Fruit fly (Drosophila melanogaster) whole organism, embryonic: Measurements from ENCODE around the gene CG4631.

Source experiments
- Blimp-1 ChIP-seq: fragments of 200-800 bp; sonication (Bioruptor generic); optimal IDR thresholded peaks from 3 replicates; lab custom pipeline; 2018; ENCODE audit warnings: missing biosample characterization, missing genetic modification characterization, mild to moderate bottlenecking, moderate library complexity, missing genetic modification reagents
- C15 ChIP-seq: fragments of 200-800 bp; sonication (Bioruptor generic); IDR thresholded peaks from 3 replicates; pipeline ENCODE4 v1.3.6; 2022; ENCODE audit warnings: missing biosample characterization, missing genetic modification characterization
- CG10209 ChIP-seq: fragments of 200-800 bp; sonication (Bioruptor generic); optimal IDR thresholded peaks from 3 replicates; lab custom pipeline; 2017; ENCODE audit warnings: missing biosample characterization, mild to moderate bottlenecking, missing genetic modification characterization, missing genetic modification reagents
- CG10267 ChIP-seq: fragments of 200-800 bp; sonication (Bioruptor generic); optimal IDR thresholded peaks from 2 replicates; lab custom pipeline; 2018; ENCODE audit warnings: missing biosample characterization, mild to moderate bottlenecking, missing genetic modification characterization, moderate library complexity
- CG10462 ChIP-seq: fragments of 200-800 bp; sonication (Bioruptor generic); optimal IDR thresholded peaks from 2 replicates; lab custom pipeline; 2016; ENCODE audit warnings: missing biosample characterization, missing genetic modification characterization
- CG1647 ChIP-seq: fragments of 200-800 bp; sonication (Bioruptor generic); optimal IDR thresholded peaks from 3 replicates; lab custom pipeline; 2016; ENCODE audit warnings: missing biosample characterization, missing genetic modification characterization
- CG17328 ChIP-seq: fragments of 200-800 bp; sonication (Bioruptor generic); IDR thresholded peaks from 2 replicates; pipeline ENCODE4 v1.3.6; 2022; ENCODE audit warnings: missing biosample characterization, missing genetic modification characterization
- CG2202 ChIP-seq: fragments of 200-800 bp; sonication (Bioruptor generic); optimal IDR thresholded peaks from 2 replicates; lab custom pipeline; 2018; ENCODE audit warnings: missing biosample characterization, mild to moderate bottlenecking, missing genetic modification characterization
- CG2712 ChIP-seq: fragments of 200-800 bp; optimal IDR thresholded peaks from 3 replicates; lab custom pipeline; 2019; ENCODE audit warnings: missing biosample characterization, mild to moderate bottlenecking, missing genetic modification characterization, moderate library complexity
- CG33557 ChIP-seq: fragments of 200-800 bp; sonication (Bioruptor generic); optimal IDR thresholded peaks from 2 replicates; lab custom pipeline; 2019; ENCODE audit warnings: missing biosample characterization, mild to moderate bottlenecking, missing genetic modification characterization, moderate library complexity
- CG4730 ChIP-seq: fragments of 200-800 bp; sonication (Bioruptor generic); IDR thresholded peaks from 2 replicates; pipeline ENCODE4 v1.3.6; 2022; ENCODE audit warnings: missing biosample characterization, missing genetic modification characterization
- CG6654 ChIP-seq: fragments of 200-800 bp; sonication (Bioruptor generic); optimal IDR thresholded peaks from 2 replicates; lab custom pipeline; 2017; ENCODE audit warnings: missing biosample characterization, mild to moderate bottlenecking, missing genetic modification characterization
- CG7271 ChIP-seq: fragments of 200-800 bp; sonication (Bioruptor generic); optimal IDR thresholded peaks from 2 replicates; lab custom pipeline; 2018; ENCODE audit warnings: missing biosample characterization, mild to moderate bottlenecking, missing genetic modification characterization, moderate library complexity
- CG7372 ChIP-seq: fragments of 200-800 bp; sonication (Bioruptor generic); IDR thresholded peaks from 2 replicates; pipeline ENCODE4 v1.3.6; 2022; ENCODE audit warnings: missing biosample characterization, missing genetic modification characterization
- CG8281 ChIP-seq: fragments of 200-800 bp; sonication (Bioruptor generic); optimal IDR thresholded peaks from 2 replicates; lab custom pipeline; 2018; ENCODE audit warnings: missing biosample characterization, mild to moderate bottlenecking, missing genetic modification characterization, moderate library complexity
- CG8359 ChIP-seq: fragments of 200-800 bp; sonication (Bioruptor generic); optimal IDR thresholded peaks from 2 replicates; lab custom pipeline; 2017; ENCODE audit warnings: missing biosample characterization, mild to moderate bottlenecking, missing genetic modification characterization, borderline replicate concordance
- CG9437 ChIP-seq: fragments of 200-800 bp; sonication (Bioruptor generic); optimal IDR thresholded peaks from 2 replicates; lab custom pipeline; 2018; ENCODE audit warnings: missing biosample characterization, mild to moderate bottlenecking, missing genetic modification characterization
- Dll ChIP-seq: fragments of 200-800 bp; sonication (Bioruptor generic); IDR thresholded peaks from 4 replicates; pipeline ENCODE4 v1.3.6; 2022; ENCODE audit warnings: missing biosample characterization, missing genetic modification characterization; ENCODE audit not compliant: partially characterized antibody
- Elba2 ChIP-seq: fragments of 200-800 bp; sonication (Bioruptor generic); optimal IDR thresholded peaks from 3 replicates; lab custom pipeline; 2016; ENCODE audit warnings: missing biosample characterization, missing genetic modification characterization
- Hmr ChIP-seq: fragments of 200-800 bp; sonication (Bioruptor generic); optimal IDR thresholded peaks from 3 replicates; lab custom pipeline; 2017; ENCODE audit warnings: mild to moderate bottlenecking, missing biosample characterization, missing genetic modification reagents, missing genetic modification characterization
- Lim3 ChIP-seq: fragments of 200-800 bp; sonication (Bioruptor generic); IDR thresholded peaks from 2 replicates; pipeline ENCODE4 v1.3.6; 2022; ENCODE audit warnings: missing biosample characterization, missing genetic modification characterization
- Mad ChIP-seq: fragments of 200-800 bp; sonication (Bioruptor generic); optimal IDR thresholded peaks from 2 replicates; lab custom pipeline; 2016; ENCODE audit warnings: missing biosample characterization, missing genetic modification characterization
- Pdp1 ChIP-seq, 2 experiments: fragments of 200-800 bp; sonication (Bioruptor generic); optimal IDR thresholded peaks; 3 replicates each; lab custom pipeline; 2016; ENCODE audit warnings: missing biosample characterization in 2 of 2, missing genetic modification characterization in 2 of 2, mild to moderate bottlenecking in 1 of 2, moderate library complexity in 1 of 2
- Ptx1 ChIP-seq: fragments of 200-800 bp; sonication (Bioruptor generic); IDR thresholded peaks from 2 replicates; pipeline ENCODE4 v1.3.6; 2022; ENCODE audit warnings: missing biosample characterization, missing genetic modification characterization
- Spps ChIP-seq: fragments of 200-800 bp; sonication (Bioruptor generic); optimal IDR thresholded peaks from 2 replicates; lab custom pipeline; 2018; ENCODE audit warnings: missing biosample characterization, mild to moderate bottlenecking, missing genetic modification characterization
- Xbp1 ChIP-seq: fragments of 200-800 bp; sonication (Bioruptor generic); optimal IDR thresholded peaks from 3 replicates; lab custom pipeline; 2016; ENCODE audit warnings: missing biosample characterization, mild to moderate bottlenecking, missing genetic modification characterization
- ara ChIP-seq: fragments of 200-800 bp; sonication (Bioruptor generic); IDR thresholded peaks from 2 replicates; pipeline ENCODE4 v1.3.6; 2022; ENCODE audit warnings: missing biosample characterization, missing genetic modification characterization
- ase ChIP-seq: fragments of 200-800 bp; sonication (Bioruptor generic); IDR thresholded peaks from 3 replicates; pipeline ENCODE4 v1.3.6; 2022; ENCODE audit warnings: missing biosample characterization, missing genetic modification characterization
- cas ChIP-seq: fragments of 200-800 bp; sonication (Bioruptor generic); IDR thresholded peaks from 2 replicates; pipeline ENCODE4 v1.3.6; 2022; ENCODE audit warnings: missing biosample characterization, missing genetic modification characterization
- cato ChIP-seq: fragments of 200-800 bp; sonication (Bioruptor generic); optimal IDR thresholded peaks from 2 replicates; lab custom pipeline; 2016; ENCODE audit warnings: missing biosample characterization, missing genetic modification characterization, borderline replicate concordance
- caup ChIP-seq: fragments of 200-800 bp; sonication (Bioruptor generic); optimal IDR thresholded peaks from 3 replicates; lab custom pipeline; 2017; ENCODE audit warnings: missing biosample characterization, mild to moderate bottlenecking, missing genetic modification characterization, moderate library complexity; ENCODE audit not compliant: severe bottlenecking
- crp ChIP-seq, 2 experiments: fragments of 200-800 bp; sonication (Bioruptor generic); optimal IDR thresholded peaks; 2 replicates in 1 of 2; 3 replicates in 1 of 2; lab custom pipeline; 2017; ENCODE audit warnings: missing biosample characterization in 2 of 2, missing genetic modification characterization in 2 of 2, mild to moderate bottlenecking in 1 of 2, moderate library complexity in 1 of 2
- esg ChIP-seq: fragments of 200-800 bp; sonication (Bioruptor generic); conservative IDR thresholded peaks from 2 replicates; pipeline ENCODE4 v1.3.6; 2022; ENCODE audit warnings: missing biosample characterization, missing genetic modification characterization
- fd102C ChIP-seq: fragments of 200-800 bp; sonication (Bioruptor generic); optimal IDR thresholded peaks from 2 replicates; lab custom pipeline; 2018; ENCODE audit warnings: missing biosample characterization, mild to moderate bottlenecking, missing genetic modification characterization, moderate library complexity
- gem ChIP-seq: fragments of 200-800 bp; sonication (Bioruptor generic); optimal IDR thresholded peaks from 2 replicates; lab custom pipeline; 2019; ENCODE audit warnings: missing biosample characterization, mild to moderate bottlenecking, missing genetic modification characterization, moderate library complexity
- grn ChIP-seq: fragments of 200-800 bp; sonication (Bioruptor generic); optimal IDR thresholded peaks from 3 replicates; lab custom pipeline; 2017; ENCODE audit warnings: missing biosample characterization, missing genetic modification characterization
- kay ChIP-seq: fragments of 200-800 bp; sonication (Bioruptor generic); optimal IDR thresholded peaks from 2 replicates; lab custom pipeline; 2016; ENCODE audit warnings: missing biosample characterization, missing genetic modification characterization
- kni ChIP-seq: fragments of 200-800 bp; sonication (Bioruptor generic); optimal IDR thresholded peaks from 3 replicates; lab custom pipeline; 2017; ENCODE audit warnings: mild to moderate bottlenecking, missing biosample characterization, missing genetic modification reagents, missing genetic modification characterization
- lola ChIP-seq, 3 experiments: fragments of >200 bp in 2 of 3; fragments of 200-800 bp in 1 of 3; sonication (Bioruptor generic) in 1 of 3; optimal IDR thresholded peaks; 2 replicates each; lab custom pipeline; 2017 to 2019; ENCODE audit warnings: missing biosample characterization in 3 of 3, missing genetic modification characterization in 3 of 3, mild to moderate bottlenecking in 1 of 3, moderate library complexity in 1 of 3
- mirr ChIP-seq: fragments of 200-800 bp; sonication (Bioruptor generic); optimal IDR thresholded peaks from 3 replicates; lab custom pipeline; 2018; ENCODE audit warnings: missing biosample characterization, mild to moderate bottlenecking, missing genetic modification characterization
- otp ChIP-seq: fragments of 200-800 bp; sonication (Bioruptor generic); IDR thresholded peaks from 3 replicates; pipeline ENCODE4, ENCODE4 v1.3.6; 2022; ENCODE audit warnings: missing biosample characterization, missing genetic modification characterization
- pfk ChIP-seq: fragments of 200-800 bp; sonication (Bioruptor generic); optimal IDR thresholded peaks from 2 replicates; lab custom pipeline; 2018; ENCODE audit warnings: missing biosample characterization, mild to moderate bottlenecking, missing genetic modification characterization, moderate library complexity
- prd ChIP-seq, 3 experiments: fragments of >200 bp in 2 of 3; fragments of 200-800 bp in 1 of 3; sonication (Bioruptor generic) in 1 of 3; optimal IDR thresholded peaks in 2 of 3; IDR thresholded peaks in 1 of 3; 2 replicates in 2 of 3; 3 replicates in 1 of 3; pipeline versions ENCODE4 v1.3.6 to Lab custom; 2017 to 2022; ENCODE audit warnings: missing biosample characterization in 1 of 3, missing genetic modification characterization in 1 of 3
- pzg ChIP-seq: fragments of 200-800 bp; sonication (Bioruptor generic); optimal IDR thresholded peaks from 3 replicates; lab custom pipeline; 2018; ENCODE audit warnings: missing biosample characterization, mild to moderate bottlenecking, missing genetic modification characterization, moderate library complexity
- shn ChIP-seq: fragments of 200-800 bp; sonication (Bioruptor generic); optimal IDR thresholded peaks from 3 replicates; lab custom pipeline; 2016; ENCODE audit warnings: missing biosample characterization, missing genetic modification characterization
- sqz ChIP-seq: fragments of 200-800 bp; sonication (Bioruptor generic); optimal IDR thresholded peaks from 3 replicates; lab custom pipeline; 2018; ENCODE audit warnings: missing biosample characterization, mild to moderate bottlenecking, missing genetic modification characterization
- toy ChIP-seq: fragments of 200-800 bp; sonication (Bioruptor generic); IDR thresholded peaks from 2 replicates; pipeline ENCODE4 v1.3.6; 2022; ENCODE audit warnings: missing biosample characterization, missing genetic modification characterization
- trem ChIP-seq: fragments of 200-800 bp; optimal IDR thresholded peaks from 3 replicates; lab custom pipeline; 2019; ENCODE audit warnings: missing biosample characterization, mild to moderate bottlenecking, missing genetic modification characterization, moderate library complexity
- twi ChIP-seq: fragments of 200-800 bp; optimal IDR thresholded peaks from 2 replicates; lab custom pipeline; 2019; ENCODE audit warnings: missing biosample characterization, mild to moderate bottlenecking, missing genetic modification characterization, moderate library complexity

Gene CG4631

DNA sequence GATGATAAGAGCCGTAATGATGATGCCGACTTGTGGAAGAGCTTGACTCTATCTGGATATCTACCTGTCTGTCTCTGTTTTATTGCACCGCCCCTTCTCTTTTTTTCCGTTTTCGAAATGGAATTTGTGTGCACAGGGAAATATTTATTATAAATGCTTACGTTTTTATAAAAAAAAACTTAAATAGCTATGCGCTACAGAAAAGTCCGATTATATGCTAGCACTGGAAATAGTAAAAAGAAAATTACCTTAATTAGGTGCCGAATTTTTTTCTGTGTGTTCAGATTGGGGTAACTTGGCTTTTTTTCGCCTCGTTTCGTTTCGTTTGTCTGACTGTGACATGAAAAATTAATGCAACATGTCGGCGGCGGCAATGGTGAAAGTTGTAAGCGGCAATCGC, 15.2 kb upstream of the CG4631 start (continued):
- TF ChIP-seq cas, result no peak
- TF ChIP-seq kni (GFP tag; lab: Kevin White, UChicago), result peak; percentile 12
- TF ChIP-seq CG1647 (GFP tag; lab: Kevin White, UChicago), result peak; percentile 10
- TF ChIP-seq C15 (GFP tag; lab: Robert Waterston, UW), result no peak
- TF ChIP-seq CG6654 (GFP tag; lab: Kevin White, UChicago), result peak; percentile 11
- no peak for TF ChIP-seq Hmr (GFP tag; lab: Kevin White, UChicago)
- no peak for TF ChIP-seq caup (GFP tag; lab: Kevin White, UChicago)
- no peak for TF ChIP-seq crp (GFP tag; optimal IDR thresholded peaks at IDR 0.05; lab: Kevin White, UChicago)
- peak; percentile 56 for TF ChIP-seq esg (GFP tag; lab: Robert Waterston, UW)
- TF ChIP-seq CG7372 (GFP tag; lab: Robert Waterston, UW), result no peak
- TF ChIP-seq CG7271 (tag; lab: Kevin White, UChicago), result no peak
- TF ChIP-seq CG10267, result peak; percentile 18
- TF ChIP-seq trem, result peak; percentile 16
- peak; percentile 71; the same call in 1 of the 2 replicates for TF ChIP-seq CG17328 (GFP tag; lab: Robert Waterston, UW)
- no peak for TF ChIP-seq prd (optimal IDR thresholded peaks at IDR 0.05; lab: Kevin White, UChicago)
- peak; percentile 65; the same call in 1 of the 3 replicates for TF ChIP-seq prd (GFP tag; IDR thresholded peaks at IDR 0.05; lab: Robert Waterston, UW)
- TF ChIP-seq CG10209 (GFP tag; lab: Kevin White, UChicago), result peak; percentile 26
- no peak for TF ChIP-seq Dll
- TF ChIP-seq kay (GFP tag; lab: Kevin White, UChicago), result no peak
- no peak for TF ChIP-seq pzg
- TF ChIP-seq CG4730 (GFP tag; lab: Robert Waterston, UW), result peak; percentile 35; the same call in 1 of the 2 replicates
- peak; percentile 24 for TF ChIP-seq cato (GFP tag; lab: Kevin White, UChicago)
- TF ChIP-seq shn (GFP tag; lab: Kevin White, UChicago), result no peak
- no peak for TF ChIP-seq grn (GFP tag; lab: Kevin White, UChicago)
- TF ChIP-seq toy (GFP tag; lab: Robert Waterston, UW), result no peak
- no peak for TF ChIP-seq CG33557 (GFP tag; lab: Kevin White, UChicago)
- peak in 1 of 2 experiments; percentile 28 for TF ChIP-seq Pdp1 (GFP tag; optimal IDR thresholded peaks at IDR 0.05; lab: Kevin White, UChicago)
- peak; percentile 47; the same call in 1 of the 3 replicates for TF ChIP-seq otp (GFP tag; lab: Robert Waterston, UW)
- TF ChIP-seq CG9437 (GFP tag; lab: Kevin White, UChicago), result peak; percentile 1
- TF ChIP-seq sqz, result peak; percentile 63
- TF ChIP-seq CG10462, result peak; percentile 9
- peak; percentile 70 for TF ChIP-seq CG2712 (tag; lab: Kevin White, UChicago)
- no peak for TF ChIP-seq twi (tag; lab: Kevin White, UChicago)
- peak; percentile 83 for TF ChIP-seq Blimp-1 (GFP tag; lab: Kevin White, UChicago)
- TF ChIP-seq ara, result peak; percentile 81
- no peak for TF ChIP-seq mirr (GFP tag; lab: Kevin White, UChicago)
- TF ChIP-seq Xbp1, result peak; percentile 42
- TF ChIP-seq gem, result peak; percentile 76
- no peak for TF ChIP-seq ase
- peak; percentile 27 for TF ChIP-seq CG2202 (tag; lab: Kevin White, UChicago)
- no peak for TF ChIP-seq fd102C (GFP tag; lab: Kevin White, UChicago)
- no peak for TF ChIP-seq pfk (GFP tag; lab: Kevin White, UChicago)
- TF ChIP-seq Elba2, result no peak
- TF ChIP-seq CG8359 (GFP tag; lab: Kevin White, UChicago), result peak; percentile 26
- TF ChIP-seq Lim3 (GFP tag; lab: Robert Waterston, UW), result no peak
- no peak; the same call in none of the 2 replicates for TF ChIP-seq Ptx1 (GFP tag; lab: Robert Waterston, UW)
- peak in 1 of 3 experiments; percentile 21 for TF ChIP-seq lola (GFP tag; optimal IDR thresholded peaks at IDR 0.05; lab: Kevin White, UChicago)
- TF ChIP-seq CG8281 (tag; lab: Kevin White, UChicago), result peak; percentile 36
- no peak for TF ChIP-seq Spps (tag; lab: Kevin White, UChicago)
- no peak for TF ChIP-seq Mad (GFP tag; lab: Kevin White, UChicago)
